Fruit fly (Drosophila melanogaster) whole organism, embryonic: ENCODE data around the gene CG32369.
A peak's percentile ranks its signal among the peaks of the same experiment; 100 is the strongest.

Experiments
- ATbp ChIP-seq: fragments of 200-800 bp; sonication (Bioruptor generic); optimal IDR thresholded peaks from 2 replicates; lab custom pipeline; 2017; ENCODE audit warnings: missing biosample characterization, mild to moderate bottlenecking, missing genetic modification characterization, missing genetic modification reagents
- Atf-2 ChIP-seq: fragments of 200-800 bp; sonication (Bioruptor generic); optimal IDR thresholded peaks from 2 replicates; lab custom pipeline; 2016; ENCODE audit warnings: missing biosample characterization, missing genetic modification characterization
- CG10267 ChIP-seq: fragments of 200-800 bp; sonication (Bioruptor generic); optimal IDR thresholded peaks from 2 replicates; lab custom pipeline; 2018; ENCODE audit warnings: missing biosample characterization, mild to moderate bottlenecking, missing genetic modification characterization, moderate library complexity
- CG10274 ChIP-seq: fragments of 200-800 bp; sonication (Bioruptor generic); optimal IDR thresholded peaks from 3 replicates; lab custom pipeline; 2017; ENCODE audit warnings: missing biosample characterization, mild to moderate bottlenecking, missing genetic modification characterization
- CG10431 ChIP-seq: fragments of 200-800 bp; sonication (Bioruptor generic); optimal IDR thresholded peaks from 3 replicates; lab custom pipeline; 2018; ENCODE audit warnings: missing biosample characterization, mild to moderate bottlenecking, missing genetic modification characterization
- CG10462 ChIP-seq: fragments of 200-800 bp; sonication (Bioruptor generic); optimal IDR thresholded peaks from 2 replicates; lab custom pipeline; 2016; ENCODE audit warnings: missing biosample characterization, missing genetic modification characterization
- CG11093 ChIP-seq: fragments of 200-800 bp; sonication (Bioruptor generic); IDR thresholded peaks from 3 replicates; pipeline ENCODE4 v1.3.6; 2022; ENCODE audit warnings: missing biosample characterization, missing genetic modification characterization
- CG12219 ChIP-seq: fragments of 200-800 bp; sonication (Bioruptor generic); optimal IDR thresholded peaks from 3 replicates; lab custom pipeline; 2018; ENCODE audit warnings: missing biosample characterization, mild to moderate bottlenecking, missing genetic modification characterization
- CG12659 ChIP-seq: fragments of 200-800 bp; sonication (Bioruptor generic); optimal IDR thresholded peaks from 3 replicates; lab custom pipeline; 2017; ENCODE audit warnings: mild to moderate bottlenecking, missing biosample characterization, missing genetic modification reagents, missing genetic modification characterization
- CG13287 ChIP-seq: fragments of 200-800 bp; sonication (Bioruptor generic); IDR thresholded peaks from 2 replicates; pipeline ENCODE4 v1.3.6; 2022; ENCODE audit warnings: missing biosample characterization, missing genetic modification characterization; ENCODE audit not compliant: partially characterized antibody
- CG13424 ChIP-seq: fragments of 200-800 bp; sonication (Bioruptor generic); optimal IDR thresholded peaks from 2 replicates; lab custom pipeline; 2019; ENCODE audit warnings: missing biosample characterization, mild to moderate bottlenecking, missing genetic modification characterization, moderate library complexity
- CG14667 ChIP-seq: fragments of 200-800 bp; sonication (Bioruptor generic); IDR thresholded peaks from 2 replicates; pipeline ENCODE4 v1.3.6; 2022; ENCODE audit warnings: missing biosample characterization, missing genetic modification characterization
- CG1792 ChIP-seq: fragments of 200-800 bp; sonication (Bioruptor generic); optimal IDR thresholded peaks from 2 replicates; lab custom pipeline; 2016; ENCODE audit warnings: missing biosample characterization, missing genetic modification characterization
- CG2116 ChIP-seq: fragments of 200-800 bp; sonication (Bioruptor generic); optimal IDR thresholded peaks from 3 replicates; lab custom pipeline; 2018; ENCODE audit warnings: missing biosample characterization, mild to moderate bottlenecking, missing genetic modification characterization
- CG2199 ChIP-seq: fragments of 200-800 bp; sonication (Bioruptor generic); IDR thresholded peaks from 3 replicates; pipeline ENCODE4 v1.3.6; 2022; ENCODE audit warnings: missing biosample characterization, missing genetic modification characterization
- CG2712 ChIP-seq: fragments of 200-800 bp; optimal IDR thresholded peaks from 3 replicates; lab custom pipeline; 2019; ENCODE audit warnings: missing biosample characterization, mild to moderate bottlenecking, missing genetic modification characterization, moderate library complexity
- CG30020 ChIP-seq: fragments of 200-800 bp; optimal IDR thresholded peaks from 2 replicates; lab custom pipeline; 2019; ENCODE audit warnings: missing biosample characterization, mild to moderate bottlenecking, missing genetic modification characterization, moderate library complexity
- CG3847 ChIP-seq: fragments of 200-800 bp; sonication (Bioruptor generic); IDR thresholded peaks from 2 replicates; pipeline ENCODE4 v1.3.6; 2022; ENCODE audit warnings: missing biosample characterization, missing genetic modification characterization
- CG4617 ChIP-seq: fragments of 200-800 bp; sonication (Bioruptor generic); optimal IDR thresholded peaks from 3 replicates; lab custom pipeline; 2016; ENCODE audit warnings: missing biosample characterization, missing genetic modification characterization, borderline replicate concordance
- CG7271 ChIP-seq: fragments of 200-800 bp; sonication (Bioruptor generic); optimal IDR thresholded peaks from 2 replicates; lab custom pipeline; 2018; ENCODE audit warnings: missing biosample characterization, mild to moderate bottlenecking, missing genetic modification characterization, moderate library complexity
- CG7963 ChIP-seq: fragments of 200-800 bp; sonication (Bioruptor generic); IDR thresholded peaks from 3 replicates; pipeline ENCODE4 v1.3.6; 2022; ENCODE audit warnings: missing biosample characterization, missing genetic modification characterization; ENCODE audit not compliant: partially characterized antibody
- CG7987 ChIP-seq: fragments of 200-800 bp; sonication (Bioruptor generic); optimal IDR thresholded peaks from 2 replicates; lab custom pipeline; 2018; ENCODE audit warnings: missing biosample characterization, mild to moderate bottlenecking, missing genetic modification characterization, moderate library complexity
- D ChIP-seq, 2 experiments: fragments of 200-800 bp in 1 of 2; fragments of >200 bp in 1 of 2; sonication (Bioruptor generic) in 1 of 2; optimal IDR thresholded peaks; 2 replicates in 1 of 2; 3 replicates in 1 of 2; lab custom pipeline; 2017; ENCODE audit warnings: mild to moderate bottlenecking in 1 of 2, missing biosample characterization in 1 of 2, missing genetic modification characterization in 1 of 2, missing genetic modification reagents in 1 of 2
- Doc2 ChIP-seq: fragments of 200-800 bp; sonication (Bioruptor generic); IDR thresholded peaks from 2 replicates; pipeline ENCODE4 v1.3.6; 2022; ENCODE audit warnings: missing biosample characterization, missing genetic modification characterization
- ERR ChIP-seq: fragments of 200-800 bp; sonication (Bioruptor generic); optimal IDR thresholded peaks from 2 replicates; lab custom pipeline; 2016; ENCODE audit warnings: missing biosample characterization, missing genetic modification characterization
- Eip74EF ChIP-seq, 2 experiments: fragments of 200-800 bp in 1 of 2; fragments of >200 bp in 1 of 2; sonication (Bioruptor generic) in 1 of 2; optimal IDR thresholded peaks; 2 replicates each; lab custom pipeline; 2017 to 2019; ENCODE audit warnings: missing biosample characterization in 2 of 2, missing genetic modification characterization in 2 of 2, mild to moderate bottlenecking in 1 of 2, moderate library complexity in 1 of 2
- HLH3B ChIP-seq: fragments of 200-800 bp; sonication (Bioruptor generic); IDR thresholded peaks from 2 replicates; pipeline ENCODE4 v1.3.6; 2022; ENCODE audit warnings: missing biosample characterization, missing genetic modification characterization
- HmgD ChIP-seq: fragments of 200-800 bp; sonication (Bioruptor generic); optimal IDR thresholded peaks from 3 replicates; lab custom pipeline; 2016; ENCODE audit warnings: missing biosample characterization, missing genetic modification characterization
- Med ChIP-seq: fragments of 200-800 bp; sonication (Bioruptor generic); peaks from one replicate; lab custom pipeline; 2016; ENCODE audit warnings: missing biosample characterization, missing genetic modification characterization, mild to moderate bottlenecking, inconsistent platforms, moderate library complexity
- Spps ChIP-seq: fragments of 200-800 bp; sonication (Bioruptor generic); optimal IDR thresholded peaks from 2 replicates; lab custom pipeline; 2018; ENCODE audit warnings: missing biosample characterization, mild to moderate bottlenecking, missing genetic modification characterization
- Sry-β ChIP-seq: fragments of 200-800 bp; sonication (Bioruptor generic); optimal IDR thresholded peaks from 2 replicates; lab custom pipeline; 2018; ENCODE audit warnings: missing biosample characterization, mild to moderate bottlenecking, missing genetic modification characterization, moderate library complexity
- TFAM ChIP-seq: fragments of 200-800 bp; sonication (Bioruptor generic); optimal IDR thresholded peaks from 2 replicates; lab custom pipeline; 2017; ENCODE audit warnings: missing biosample characterization, missing genetic modification characterization, inconsistent platforms
- Taf1 ChIP-seq: fragments of 200-800 bp; sonication (Bioruptor generic); IDR thresholded peaks from 2 replicates; pipeline ENCODE4 v1.3.6; 2022; ENCODE audit warnings: missing biosample characterization, missing genetic modification characterization
- Usf ChIP-seq: fragments of 200-800 bp; sonication (Bioruptor generic); optimal IDR thresholded peaks from 2 replicates; lab custom pipeline; 2017; ENCODE audit warnings: missing genotype, missing biosample characterization, missing genetic modification characterization
- Xrp1 ChIP-seq: fragments of 200-800 bp; sonication (Bioruptor generic); IDR thresholded peaks from 2 replicates; pipeline ENCODE4 v1.3.6; 2022; ENCODE audit warnings: missing biosample characterization, missing genetic modification characterization
- abd-A ChIP-seq: fragments of 200-800 bp; sonication (Bioruptor generic); optimal IDR thresholded peaks from 3 replicates; lab custom pipeline; 2019; ENCODE audit warnings: missing biosample characterization, mild to moderate bottlenecking, missing genetic modification characterization, moderate library complexity
- ara ChIP-seq: fragments of 200-800 bp; sonication (Bioruptor generic); IDR thresholded peaks from 2 replicates; pipeline ENCODE4 v1.3.6; 2022; ENCODE audit warnings: missing biosample characterization, missing genetic modification characterization
- bbx ChIP-seq: fragments of 200-800 bp; sonication (Bioruptor generic); IDR thresholded peaks from 2 replicates; pipeline ENCODE4 v1.3.6; 2022; ENCODE audit warnings: missing biosample characterization, missing genetic modification characterization; ENCODE audit not compliant: partially characterized antibody
- crol ChIP-seq: fragments of 200-800 bp; sonication (Bioruptor generic); IDR thresholded peaks from 2 replicates; pipeline ENCODE4 v1.3.6; 2022; ENCODE audit warnings: missing biosample characterization, missing genetic modification characterization
- esg ChIP-seq: fragments of 200-800 bp; sonication (Bioruptor generic); conservative IDR thresholded peaks from 2 replicates; pipeline ENCODE4 v1.3.6; 2022; ENCODE audit warnings: missing biosample characterization, missing genetic modification characterization
- fd3F ChIP-seq: fragments of 200-800 bp; sonication (Bioruptor generic); optimal IDR thresholded peaks from 2 replicates; lab custom pipeline; 2018; ENCODE audit warnings: missing biosample characterization, mild to moderate bottlenecking, missing genetic modification characterization, moderate library complexity
- hbn ChIP-seq: fragments of 200-800 bp; sonication (Bioruptor generic); IDR thresholded peaks from 2 replicates; pipeline ENCODE4 v1.3.6; 2022; ENCODE audit warnings: missing biosample characterization, missing genetic modification characterization; ENCODE audit not compliant: partially characterized antibody
- her ChIP-seq: fragments of 200-800 bp; sonication (Bioruptor generic); optimal IDR thresholded peaks from 2 replicates; lab custom pipeline; 2016; ENCODE audit warnings: missing biosample characterization, missing genetic modification characterization
- klu ChIP-seq: fragments of 200-800 bp; sonication (Bioruptor generic); IDR thresholded peaks from 2 replicates; pipeline ENCODE4 v1.3.6; 2022; ENCODE audit warnings: missing biosample characterization, missing genetic modification characterization
- lbe ChIP-seq: fragments of 200-800 bp; sonication (Bioruptor generic); optimal IDR thresholded peaks from 2 replicates; lab custom pipeline; 2016; ENCODE audit warnings: missing biosample characterization, mild to moderate bottlenecking, missing genetic modification characterization
- mam ChIP-seq: fragments of 200-800 bp; sonication (Bioruptor generic); optimal IDR thresholded peaks from 3 replicates; lab custom pipeline; 2016; ENCODE audit warnings: missing biosample characterization, missing genetic modification characterization
- nerfin-2 ChIP-seq: fragments of 200-800 bp; sonication (Bioruptor generic); IDR thresholded peaks from 2 replicates; pipeline ENCODE4 v1.3.6; 2022; ENCODE audit warnings: missing biosample characterization, missing genetic modification characterization; ENCODE audit not compliant: partially characterized antibody
- tap ChIP-seq: fragments of 200-800 bp; optimal IDR thresholded peaks from 3 replicates; lab custom pipeline; 2019; ENCODE audit warnings: missing biosample characterization, mild to moderate bottlenecking, missing genetic modification characterization, moderate library complexity
- vnd ChIP-seq: fragments of 200-800 bp; sonication (Bioruptor generic); IDR thresholded peaks from 3 replicates; pipeline ENCODE4 v1.3.6; 2022; ENCODE audit warnings: missing biosample characterization, missing genetic modification characterization; ENCODE audit not compliant: partially characterized antibody

Gene CG32369

dm6 chr3L:7827841-7828501 lies 18.3 kb upstream of the CG32369 start (continued):
- TF ChIP-seq CG1792 = no peak
- TF ChIP-seq D (optimal IDR thresholded peaks at IDR 0.05; lab: Kevin White, UChicago) = no peak
- no peak for TF ChIP-seq D (GFP tag; optimal IDR thresholded peaks at IDR 0.05; lab: Kevin White, UChicago)
- no peak for TF ChIP-seq CG14667 (GFP tag; lab: Robert Waterston, UW)
- no peak for TF ChIP-seq CG7987 (GFP tag; lab: Kevin White, UChicago)
- TF ChIP-seq CG10267 = no peak
- no peak for TF ChIP-seq ara (GFP tag; lab: Robert Waterston, UW)
- TF ChIP-seq ERR = no peak
- TF ChIP-seq Xrp1 (GFP tag; lab: Robert Waterston, UW) = no peak
- TF ChIP-seq klu (GFP tag; lab: Robert Waterston, UW) = no peak
- TF ChIP-seq Usf (GFP tag; lab: Kevin White, UChicago) = no peak
- no peak for TF ChIP-seq CG13424 (tag; lab: Kevin White, UChicago)
- no peak for TF ChIP-seq esg
- peak in 1 of 2 experiments; percentile 86 for TF ChIP-seq Eip74EF (GFP tag; optimal IDR thresholded peaks at IDR 0.05; lab: Kevin White, UChicago)
- no peak for TF ChIP-seq HmgD (GFP tag; lab: Kevin White, UChicago)
- no peak for TF ChIP-seq CG10274 (GFP tag; lab: Kevin White, UChicago)
- TF ChIP-seq mam (GFP tag; lab: Kevin White, UChicago) = no peak
- no peak for TF ChIP-seq fd3F (GFP tag; lab: Kevin White, UChicago)
- no peak for TF ChIP-seq hbn
- no peak for TF ChIP-seq lbe (GFP tag; lab: Kevin White, UChicago)
- TF ChIP-seq CG2199 = no peak
- no peak for TF ChIP-seq CG7271 (tag; lab: Kevin White, UChicago)
- TF ChIP-seq vnd (GFP tag; lab: Robert Waterston, UW) = no peak
- TF ChIP-seq CG10462 = no peak
- TF ChIP-seq nerfin-2 (GFP tag; lab: Robert Waterston, UW) = no peak
- TF ChIP-seq crol (GFP tag; lab: Robert Waterston, UW) = no peak
- TF ChIP-seq Doc2 (GFP tag; lab: Robert Waterston, UW) = no peak
- no peak for TF ChIP-seq CG12219
- TF ChIP-seq her (GFP tag; lab: Kevin White, UChicago) = no peak
- TF ChIP-seq Sry-β = no peak
- TF ChIP-seq Taf1 (GFP tag; lab: Robert Waterston, UW) = no peak
- TF ChIP-seq CG2116 (GFP tag; lab: Kevin White, UChicago) = no peak
- no peak for TF ChIP-seq CG2712
- peak; percentile 78 for TF ChIP-seq Med (GFP tag; lab: Kevin White, UChicago)
- no peak for TF ChIP-seq HLH3B
- no peak for TF ChIP-seq CG12659
- no peak for TF ChIP-seq CG30020
- no peak for TF ChIP-seq tap (tag; lab: Kevin White, UChicago)
- TF ChIP-seq CG11093 = no peak
- no peak for TF ChIP-seq CG4617 (GFP tag; lab: Kevin White, UChicago)
- no peak for TF ChIP-seq ATbp (GFP tag; lab: Kevin White, UChicago)
- no peak for TF ChIP-seq CG3847
- TF ChIP-seq CG10431 (GFP tag; lab: Kevin White, UChicago) = no peak
- no peak for TF ChIP-seq Spps (tag; lab: Kevin White, UChicago)
- TF ChIP-seq TFAM = no peak
- 0 out of 2 replicates have a peak, but pooled peaks have one; percentile 8 for TF ChIP-seq CG13287 (GFP tag; lab: Robert Waterston, UW)
- TF ChIP-seq CG7963 (GFP tag; lab: Robert Waterston, UW) = no peak; the same call in 2 of the 3 replicates
- no peak for TF ChIP-seq abd-A (tag; lab: Kevin White, UChicago)
- peak; percentile 21; the same call in 1 of the 2 replicates for TF ChIP-seq bbx (GFP tag; lab: Robert Waterston, UW)
- TF ChIP-seq Atf-2 (GFP tag; lab: Kevin White, UChicago) = no peak
